Worm (Caenorhabditis elegans): ENCODE measurements around the gene nac-2.
"Not testable (repeated sequence)": the region's sequence is repeated elsewhere in the genome, so short reads cannot be mapped to it uniquely, and the experiment has no call there.

DNA sequence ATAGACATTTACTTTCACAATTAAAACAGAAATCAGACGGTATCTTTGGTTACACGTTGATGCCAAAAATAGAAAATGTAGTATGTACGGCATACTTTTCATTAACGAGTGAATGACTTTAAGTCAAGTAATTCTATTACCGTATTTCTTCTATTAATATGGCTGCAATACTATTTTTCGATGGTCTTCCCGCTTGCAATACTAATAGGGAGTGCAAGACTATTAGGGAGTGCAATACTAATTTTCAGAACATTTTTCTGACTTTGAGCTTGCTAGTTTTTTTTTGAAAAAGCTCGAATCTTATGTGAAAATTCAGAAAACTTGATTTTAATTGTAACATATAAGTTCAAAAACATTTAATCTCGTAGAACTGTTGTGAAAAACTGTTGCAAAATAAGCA, 53.3 kb downstream of the nac-2 start, which contains the start of gene R08D7.7:
- TF ChIP-seq lin-35 (GFP tag; optimal IDR thresholded peaks at IDR 0.05); ceh-82 (tag; optimal IDR thresholded peaks at IDR 0.05); lin-15B (tag; optimal IDR thresholded peaks at IDR 0.05); fkh-10 (GFP tag; optimal IDR thresholded peaks at IDR 0.05); efl-1 (optimal IDR thresholded peaks at IDR 0.05); efl-1 (GFP tag; optimal IDR thresholded peaks at IDR 0.05 in 1 of 2); nhr-11 (tag; optimal IDR thresholded peaks at IDR 0.05); skn-1 (tag; optimal IDR thresholded peaks at IDR 0.05): not testable (repeated sequence)
